Worm (Caenorhabditis elegans): Measurements from ENCODE around the gene qars-1.

The qars-1 gene

DNA sequence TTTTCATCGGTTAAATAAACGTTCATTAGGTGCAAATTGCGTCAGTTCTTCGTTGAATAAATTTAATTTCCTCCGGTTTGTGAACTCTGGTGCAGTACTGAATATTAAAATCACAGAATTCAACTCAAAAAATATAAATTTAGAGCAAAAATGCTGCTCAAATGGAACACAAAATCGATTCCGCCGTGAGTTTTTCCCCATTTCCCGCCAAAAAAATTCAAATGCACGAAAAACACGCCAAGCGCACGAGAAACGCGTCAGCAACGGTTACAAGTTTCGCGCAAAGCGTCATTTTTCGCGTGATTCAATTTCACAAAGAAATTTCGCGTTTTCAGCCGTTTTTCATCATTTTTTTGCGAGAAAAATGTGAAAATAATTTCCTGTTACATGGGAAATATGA lies 26.5 kb upstream of the qars-1 start, which contains the start of gene hrpu-1 (continued):
- TF ChIP-seq lin-39 (tag; optimal IDR thresholded peaks at IDR 0.05), result peak; percentile 74
- peak in 1 of 2 experiments; percentile 59 for TF ChIP-seq mdl-1 (tag; optimal IDR thresholded peaks at IDR 0.05)
- peak; percentile 60 for TF ChIP-seq unc-130 (tag; optimal IDR thresholded peaks at IDR 0.05)
- peak; percentile 70 for TF ChIP-seq lin-13 (GFP tag; optimal IDR thresholded peaks at IDR 0.05)
- TF ChIP-seq fos-1 (tag; optimal IDR thresholded peaks at IDR 0.05), result peak; percentile 75
- TF ChIP-seq mef-2 (tag; optimal IDR thresholded peaks at IDR 0.05), result no peak
- TF ChIP-seq pax-3 (tag; optimal IDR thresholded peaks at IDR 0.05), result peak; percentile 45
- TF ChIP-seq nhr-84 (tag; optimal IDR thresholded peaks at IDR 0.05), result no peak
- TF ChIP-seq ceh-82 (tag; optimal IDR thresholded peaks at IDR 0.05), result peak; percentile 73 to 91 (median 82)
- no peak for TF ChIP-seq egl-27 (tag; optimal IDR thresholded peaks at IDR 0.05)
- peak; percentile 56 for TF ChIP-seq ztf-4 (tag; optimal IDR thresholded peaks at IDR 0.05)
- peak; percentile 74 for TF ChIP-seq unc-86 (tag; optimal IDR thresholded peaks at IDR 0.05)
- TF ChIP-seq efl-3 (GFP tag; optimal IDR thresholded peaks at IDR 0.05), result no peak
- TF ChIP-seq grh-1 (GFP tag; IDR thresholded peaks at IDR 0.05), result peak; percentile 60; the same call in 1 of the 2 replicates
- TF ChIP-seq nhr-19 (GFP tag; conservative IDR thresholded peaks at IDR 0.05), result peak; percentile 80
- TF ChIP-seq fkh-8 (tag; optimal IDR thresholded peaks at IDR 0.05), result peak; percentile 82
- peak; percentile 15 for TF ChIP-seq aha-1 (tag; optimal IDR thresholded peaks at IDR 0.05)
- no peak for TF ChIP-seq ets-5 (GFP tag; IDR thresholded peaks at IDR 0.05)
- TF ChIP-seq zip-4 (GFP tag; optimal IDR thresholded peaks at IDR 0.05), result peak; percentile 62
- peak; percentile 22 for TF ChIP-seq ceh-90 (tag; optimal IDR thresholded peaks at IDR 0.05)
- TF ChIP-seq lsy-2 (tag; optimal IDR thresholded peaks at IDR 0.05), result peak; percentile 88 to 94
- peak; percentile 70 for TF ChIP-seq irx-1 (tag; optimal IDR thresholded peaks at IDR 0.05)
- no peak for TF ChIP-seq ceh-63 (GFP tag; optimal IDR thresholded peaks at IDR 0.05)
- peak; percentile 87 for TF ChIP-seq rnt-1 (tag; optimal IDR thresholded peaks at IDR 0.05)
- no peak for TF ChIP-seq nhr-76 (tag; optimal IDR thresholded peaks at IDR 0.05)
- TF ChIP-seq tlp-1 (tag; optimal IDR thresholded peaks at IDR 0.05), result no peak
- TF ChIP-seq efl-1 (optimal IDR thresholded peaks at IDR 0.05), result peak; percentile 95 to 97
- peak; percentile 95 to 99 for TF ChIP-seq efl-1 (GFP tag; optimal IDR thresholded peaks at IDR 0.05 in 1 of 2)
- TF ChIP-seq hpl-2 (GFP tag; optimal IDR thresholded peaks at IDR 0.05), result peak; percentile 57
- TF ChIP-seq pag-3 (tag; optimal IDR thresholded peaks at IDR 0.05; ENCODE audit: borderline replicate concordance, insufficient read depth), result no peak
- peak in 1 of 2 experiments; percentile 63 for TF ChIP-seq ztf-11 (tag; optimal IDR thresholded peaks at IDR 0.05)
- peak; percentile 81 for TF ChIP-seq swsn-7 (tag; optimal IDR thresholded peaks at IDR 0.05)

DNA sequence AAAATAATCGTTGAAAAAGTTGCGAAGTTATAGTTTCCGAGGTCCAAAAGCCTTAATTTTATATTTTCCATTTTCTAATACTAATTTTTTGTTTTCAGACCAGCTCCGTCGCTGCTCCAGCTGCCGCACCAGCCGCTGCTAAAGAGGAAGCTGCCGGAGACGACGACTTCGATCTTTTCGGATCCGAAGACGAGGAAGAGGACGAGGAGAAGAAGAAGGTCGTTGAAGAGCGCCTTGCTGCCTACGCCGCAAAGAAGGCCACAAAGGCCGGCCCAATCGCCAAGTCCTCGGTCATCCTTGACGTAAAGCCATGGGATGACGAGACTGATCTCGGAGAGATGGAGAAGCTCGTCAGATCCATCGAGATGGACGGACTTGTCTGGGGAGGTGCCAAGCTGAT lies 25.8 kb upstream of the qars-1 start:
- TF ChIP-seq ama-1 (optimal IDR thresholded peaks at IDR 0.05) (no peak), ces-1 (GFP tag; optimal IDR thresholded peaks at IDR 0.05) (no peak), efl-1 (optimal IDR thresholded peaks at IDR 0.05) (no peak), efl-1 (GFP tag; optimal IDR thresholded peaks at IDR 0.05 in 1 of 2) (peak in 1 of 2 experiments; percentile 53), mdl-1 (tag; optimal IDR thresholded peaks at IDR 0.05) (no peak), egl-27 (tag; optimal IDR thresholded peaks at IDR 0.05) (no peak), sptf-1 (tag; optimal IDR thresholded peaks at IDR 0.05) (no peak), nhr-77 (tag; optimal IDR thresholded peaks at IDR 0.05) (no peak), nhr-47 (tag; optimal IDR thresholded peaks at IDR 0.05) (no peak)

DNA sequence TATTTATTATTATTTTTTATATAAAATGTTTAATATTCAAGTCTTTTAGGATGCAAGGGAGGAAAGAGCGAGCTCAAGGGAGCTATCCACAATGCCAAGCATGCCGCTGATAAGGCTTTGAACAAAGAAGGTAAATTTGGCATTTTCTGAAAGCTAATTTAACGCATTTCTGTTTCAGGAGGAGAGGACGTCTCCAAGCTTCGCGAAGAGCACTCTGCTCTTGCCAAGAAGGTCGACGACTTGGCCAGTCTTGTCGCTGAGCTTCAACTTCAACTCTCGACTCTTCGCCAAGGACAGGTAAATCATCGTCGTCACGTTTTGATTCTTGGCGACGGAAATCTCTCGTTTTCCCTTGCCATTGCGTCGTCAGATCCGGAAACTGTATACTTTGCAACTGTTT lies 24.5 kb upstream of the qars-1 start:
- TF ChIP-seq zag-1 (tag; optimal IDR thresholded peaks at IDR 0.05) (no peak), efl-1 (optimal IDR thresholded peaks at IDR 0.05) (no peak), efl-1 (GFP tag; optimal IDR thresholded peaks at IDR 0.05 in 1 of 2) (peak in 1 of 2 experiments; percentile 81), aha-1 (tag; optimal IDR thresholded peaks at IDR 0.05) (no peak), ets-5 (GFP tag; IDR thresholded peaks at IDR 0.05) (no peak)

DNA sequence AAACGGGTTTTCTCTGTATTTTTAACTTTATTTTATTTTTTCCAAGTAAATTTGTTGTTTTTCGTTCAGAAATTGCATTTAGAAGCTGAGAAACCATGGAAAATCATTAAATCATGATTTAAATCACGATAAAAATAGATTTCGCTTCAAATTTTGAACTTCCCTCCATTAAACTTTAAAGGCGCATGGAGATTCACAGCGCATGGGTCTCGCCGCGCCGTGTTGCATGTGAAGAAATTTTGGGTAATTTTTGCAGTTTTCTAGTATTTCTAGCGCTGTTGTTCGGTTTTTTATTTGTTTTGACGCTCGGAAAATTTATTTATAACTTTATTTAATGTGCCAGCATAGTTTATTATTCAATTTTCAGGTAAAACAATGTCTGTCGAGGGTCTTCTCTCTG lies 24.0 kb upstream of the qars-1 start, which contains the start of gene eef-1B.2:
Gene eef-1B.2, plus strand, starts transcription at position 358 of the 400 bp plus-strand sequence.
- TF ChIP-seq nhr-71 (tag; optimal IDR thresholded peaks at IDR 0.05) (peak; percentile 73), nhr-84 (tag; optimal IDR thresholded peaks at IDR 0.05) (no peak), zip-4 (GFP tag; optimal IDR thresholded peaks at IDR 0.05) (no peak), skn-1 (tag; optimal IDR thresholded peaks at IDR 0.05) (peak; percentile 76), egl-27 (tag; optimal IDR thresholded peaks at IDR 0.05) (no peak), dsc-1 (tag; optimal IDR thresholded peaks at IDR 0.05) (peak; percentile 26), nhr-12 (tag; optimal IDR thresholded peaks at IDR 0.05) (no peak), C16A3.4 (tag; optimal IDR thresholded peaks at IDR 0.05) (peak; percentile 80), tlp-1 (tag; optimal IDR thresholded peaks at IDR 0.05) (no peak), fkh-10 (GFP tag; optimal IDR thresholded peaks at IDR 0.05) (no peak), C04F5.9 (tag; optimal IDR thresholded peaks at IDR 0.05) (no peak), ceh-8 (GFP tag; optimal IDR thresholded peaks at IDR 0.05) (no peak), lir-3 (tag; optimal IDR thresholded peaks at IDR 0.05; ENCODE audit: poor library complexity) (no peak), blmp-1 (tag; optimal IDR thresholded peaks at IDR 0.05) (peak; percentile 57), nhr-11 (tag; optimal IDR thresholded peaks at IDR 0.05) (no peak)
